Worm (Caenorhabditis elegans) whole organism, L3 larva: ENCODE results near the gene his-4.

Experiments
- aly-2 ChIP-seq: fragments of 150-350 bp; optimal IDR thresholded peaks from 2 replicates; lab custom pipeline; 2014; ENCODE audit warnings: missing biosample characterization, missing genetic modification characterization
- ama-1 ChIP-seq: fragments of 150-350 bp; optimal IDR thresholded peaks from 2 replicates; lab custom pipeline; 2018
- ceh-82 ChIP-seq: fragments of 150-350 bp; optimal IDR thresholded peaks from 2 replicates; lab custom pipeline; 2014; ENCODE audit warnings: missing biosample characterization, missing genetic modification characterization
- lin-15B ChIP-seq: fragments of 150-350 bp; optimal IDR thresholded peaks from 2 replicates; lab custom pipeline; 2014; ENCODE audit warnings: missing biosample characterization, missing genetic modification characterization
- mdl-1 ChIP-seq: fragments of 150-350 bp; optimal IDR thresholded peaks from 2 replicates; lab custom pipeline; 2014; ENCODE audit warnings: missing biosample characterization, missing genetic modification characterization
- nhr-11 ChIP-seq: fragments of 150-350 bp; optimal IDR thresholded peaks from 2 replicates; lab custom pipeline; 2014; ENCODE audit warnings: missing biosample characterization, missing genetic modification characterization
- nhr-237 ChIP-seq: fragments of 150-350 bp; optimal IDR thresholded peaks from 2 replicates; lab custom pipeline; 2014; ENCODE audit warnings: missing biosample characterization, missing genetic modification characterization
- nhr-25 ChIP-seq: sonication (generic microtip); optimal IDR thresholded peaks from 2 replicates; lab custom pipeline; 2017; ENCODE audit warnings: missing biosample characterization, missing genetic modification characterization
- pha-4 ChIP-seq: fragments of 150-350 bp; optimal IDR thresholded peaks from 2 replicates; lab custom pipeline; 2014; ENCODE audit warnings: missing biosample characterization, missing genetic modification reagents, missing genetic modification characterization
- sea-2 ChIP-seq: fragments of 150-350 bp; sonication (generic microtip); optimal IDR thresholded peaks from 4 replicates; lab custom pipeline; 2014; ENCODE audit warnings: missing biosample characterization, missing genetic modification reagents, missing genetic modification characterization
- skn-1 ChIP-seq: fragments of 150-350 bp; optimal IDR thresholded peaks from 2 replicates; lab custom pipeline; 2014; ENCODE audit warnings: missing biosample characterization, missing genetic modification characterization
- zag-1 ChIP-seq: fragments of 150-350 bp; optimal IDR thresholded peaks from 2 replicates; lab custom pipeline; 2014; ENCODE audit warnings: missing biosample characterization, missing genetic modification characterization

- TF ChIP-seq lin-15B (tag; lab: Kevin White, UChicago): no peak
- no peak for TF ChIP-seq sea-2 (GFP tag; lab: Kevin White, UChicago)
- TF ChIP-seq nhr-237 (tag; lab: Kevin White, UChicago): no peak
- TF ChIP-seq ceh-82 (tag; lab: Kevin White, UChicago): no peak
- TF ChIP-seq ama-1 (lab: Kevin White, UChicago): no peak
- TF ChIP-seq aly-2 (tag; lab: Kevin White, UChicago): no peak
- TF ChIP-seq skn-1 (tag; lab: Kevin White, UChicago): no peak
- no peak for TF ChIP-seq mdl-1 (tag; lab: Kevin White, UChicago)
- no peak for TF ChIP-seq zag-1 (tag; lab: Kevin White, UChicago)
- no peak for TF ChIP-seq nhr-25
- no peak for TF ChIP-seq pha-4
- no peak for TF ChIP-seq nhr-11
These were observed 43.6 kb downstream of the his-4 start, which contains the start of the genes C06C6.9 and C06C6.8 for ce11 chrV:15996655-15997186.
